Worm (Caenorhabditis elegans) whole organism, L1 larva: ENCODE data around the gene cutl-1.

Source experiments
- C04F5.9 ChIP-seq: sonication (generic microtip); optimal IDR thresholded peaks from 2 replicates; lab custom pipeline; 2016; ENCODE audit warnings: missing genetic modification characterization, missing compliant biosample characterization
- C16A3.4 ChIP-seq: fragments of 150-350 bp; optimal IDR thresholded peaks from 2 replicates; lab custom pipeline; 2014; ENCODE audit warnings: missing biosample characterization, missing genetic modification characterization
- alr-1 ChIP-seq: fragments of 200-800 bp; sonication (Bioruptor generic); optimal IDR thresholded peaks from 2 replicates; lab custom pipeline; 2018; ENCODE audit warnings: borderline replicate concordance, mild to moderate bottlenecking, missing genetic modification characterization, missing compliant biosample characterization
- aly-2 ChIP-seq: fragments of 150-350 bp; optimal IDR thresholded peaks from 2 replicates; lab custom pipeline; 2014; ENCODE audit warnings: missing biosample characterization, missing genetic modification characterization
- blmp-1 ChIP-seq: fragments of 150-350 bp; optimal IDR thresholded peaks from 2 replicates; lab custom pipeline; 2014; ENCODE audit warnings: missing biosample characterization, missing genetic modification characterization
- ceh-63 ChIP-seq: fragments of 200-800 bp; sonication (Bioruptor generic); optimal IDR thresholded peaks from 2 replicates; lab custom pipeline; 2018; ENCODE audit warnings: mild to moderate bottlenecking, missing genetic modification characterization, missing compliant biosample characterization
- ceh-88 ChIP-seq: fragments of 200-800 bp; sonication (Bioruptor generic); IDR thresholded peaks from 2 replicates; pipeline ENCODE4 v1.3.6; 2022; ENCODE audit warnings: missing genetic modification characterization, missing compliant biosample characterization
- dpl-1 ChIP-seq, 3 experiments: fragments of 150-350 bp in 2 of 3; sonication (generic microtip) in 1 of 3; optimal IDR thresholded peaks; 2 replicates each; lab custom pipeline; 2014 to 2017; ENCODE audit warnings: missing biosample characterization in 3 of 3, missing genetic modification characterization in 3 of 3, missing genetic modification reagents in 3 of 3
- dsc-1 ChIP-seq: sonication (generic microtip); optimal IDR thresholded peaks from 2 replicates; lab custom pipeline; 2016; ENCODE audit warnings: mild to moderate bottlenecking, missing genetic modification characterization, missing compliant biosample characterization
- efl-1 ChIP-seq, 4 experiments: fragments of 150-350 bp; optimal IDR thresholded peaks in 3 of 4; peaks in 1 of 4; 1 replicate in 1 of 4; 2 replicates in 3 of 4; lab custom pipeline; 2014; ENCODE audit warnings: missing biosample characterization in 2 of 4, missing genetic modification characterization in 2 of 4, missing genetic modification reagents in 2 of 4
- efl-3 ChIP-seq: fragments of 200-800 bp; sonication (Bioruptor generic); optimal IDR thresholded peaks from 2 replicates; lab custom pipeline; 2018; ENCODE audit warnings: mild to moderate bottlenecking, missing genetic modification characterization, missing compliant biosample characterization
- egl-13 ChIP-seq: sonication (generic microtip); optimal IDR thresholded peaks from 2 replicates; lab custom pipeline; 2016; ENCODE audit warnings: missing genotype, missing genetic modification reagents, missing genetic modification characterization, missing compliant biosample characterization
- egl-27 ChIP-seq, 2 experiments: fragments of 150-350 bp in 1 of 2; sonication (generic microtip); optimal IDR thresholded peaks; 3 replicates each; lab custom pipeline; 2017 to 2018; ENCODE audit warnings: missing biosample characterization in 2 of 2, missing genetic modification characterization in 2 of 2, missing genetic modification reagents in 2 of 2
- elt-2 ChIP-seq: sonication (generic microtip); optimal IDR thresholded peaks from 2 replicates; lab custom pipeline; 2016; ENCODE audit warnings: missing genetic modification characterization, mild to moderate bottlenecking, inconsistent platforms, missing compliant biosample characterization, missing genetic modification reagents
- ets-5 ChIP-seq: fragments of 200-800 bp; sonication (Bioruptor generic); IDR thresholded peaks from 2 replicates; pipeline ENCODE4 v1.3.6; 2022; ENCODE audit warnings: missing genetic modification characterization, missing compliant biosample characterization
- fkh-4 ChIP-seq: sonication (generic microtip); optimal IDR thresholded peaks from 2 replicates; lab custom pipeline; 2016; ENCODE audit warnings: missing compliant biosample characterization, missing genetic modification characterization, borderline replicate concordance
- fos-1 ChIP-seq: fragments of 150-350 bp; optimal IDR thresholded peaks from 2 replicates; lab custom pipeline; 2014; ENCODE audit warnings: missing biosample characterization, missing genetic modification characterization
- hlh-17 ChIP-seq: fragments of 200-800 bp; sonication (Bioruptor generic); optimal IDR thresholded peaks from 2 replicates; lab custom pipeline; 2018; ENCODE audit warnings: missing genetic modification characterization, mild to moderate bottlenecking, missing compliant biosample characterization, moderate library complexity, borderline replicate concordance
- hlh-4 ChIP-seq: sonication (generic microtip); optimal IDR thresholded peaks from 2 replicates; lab custom pipeline; 2016; ENCODE audit warnings: mild to moderate bottlenecking, missing genetic modification characterization, missing compliant biosample characterization
- hpl-2 ChIP-seq: fragments of 150-350 bp; optimal IDR thresholded peaks from 2 replicates; lab custom pipeline; 2014; ENCODE audit warnings: missing biosample characterization, missing genetic modification reagents, missing genetic modification characterization
- isw-1 ChIP-seq: fragments of 200-800 bp; sonication (Bioruptor generic); IDR thresholded peaks from 2 replicates; pipeline ENCODE4 v1.3.6; 2022; ENCODE audit warnings: missing genetic modification characterization, missing compliant biosample characterization
- lin-13 ChIP-seq: fragments of 150-350 bp; optimal IDR thresholded peaks from 2 replicates; lab custom pipeline; 2014; ENCODE audit warnings: missing biosample characterization, missing genetic modification reagents, missing genetic modification characterization
- lin-14 ChIP-seq: fragments of 200-800 bp; sonication (Bioruptor generic); optimal IDR thresholded peaks from 2 replicates; lab custom pipeline; 2018; ENCODE audit warnings: mild to moderate bottlenecking, missing genetic modification characterization, moderate library complexity, missing compliant biosample characterization
- lin-15B ChIP-seq: fragments of 150-350 bp; sonication (generic microtip); optimal IDR thresholded peaks from 3 replicates; lab custom pipeline; 2014; ENCODE audit warnings: missing biosample characterization, missing genetic modification characterization
- lin-35 ChIP-seq, 2 experiments: fragments of 150-350 bp; optimal IDR thresholded peaks; 2 replicates each; lab custom pipeline; 2014; ENCODE audit warnings: missing biosample characterization in 2 of 2, missing genetic modification characterization in 2 of 2, missing genetic modification reagents in 2 of 2
- lir-3 ChIP-seq: sonication (generic microtip); optimal IDR thresholded peaks from 2 replicates; lab custom pipeline; 2016; ENCODE audit warnings: mild to moderate bottlenecking, missing genetic modification characterization, moderate library complexity, missing compliant biosample characterization; ENCODE audit not compliant: poor library complexity
- lsy-2 ChIP-seq, 2 experiments: fragments of 150-350 bp; optimal IDR thresholded peaks; 2 replicates each; lab custom pipeline; 2014; ENCODE audit warnings: missing biosample characterization in 2 of 2, missing genetic modification characterization in 2 of 2
- mab-9 ChIP-seq: fragments of 200-800 bp; sonication (Bioruptor generic); IDR thresholded peaks from 2 replicates; pipeline ENCODE4 v1.3.6; 2022; ENCODE audit warnings: missing genetic modification reagents, missing genetic modification characterization, missing compliant biosample characterization
- mdl-1 ChIP-seq, 2 experiments: fragments of 150-350 bp; optimal IDR thresholded peaks; 2 replicates each; lab custom pipeline; 2014 to 2017; ENCODE audit warnings: missing biosample characterization in 2 of 2, missing genetic modification characterization in 2 of 2, inconsistent platforms in 1 of 2
- mef-2 ChIP-seq: fragments of 150-350 bp; optimal IDR thresholded peaks from 2 replicates; lab custom pipeline; 2014; ENCODE audit warnings: missing biosample characterization, missing genetic modification characterization
- mep-1 ChIP-seq: fragments of 150-350 bp; optimal IDR thresholded peaks from 2 replicates; lab custom pipeline; 2014; ENCODE audit warnings: missing biosample characterization, missing genetic modification characterization
- nhr-12 ChIP-seq: sonication (generic microtip); optimal IDR thresholded peaks from 2 replicates; lab custom pipeline; 2017; ENCODE audit warnings: missing biosample characterization, missing genetic modification characterization
- nhr-20 ChIP-seq: sonication (generic microtip); optimal IDR thresholded peaks from 2 replicates; lab custom pipeline; 2016; ENCODE audit warnings: mild to moderate bottlenecking, missing genetic modification characterization, missing compliant biosample characterization
- nhr-28 ChIP-seq: fragments of 150-350 bp; optimal IDR thresholded peaks from 2 replicates; lab custom pipeline; 2014; ENCODE audit warnings: missing biosample characterization, missing genetic modification characterization
- nhr-47 ChIP-seq: sonication (generic microtip); optimal IDR thresholded peaks from 2 replicates; lab custom pipeline; 2016; ENCODE audit warnings: mild to moderate bottlenecking, missing genetic modification characterization, moderate library complexity, missing compliant biosample characterization
- nhr-71 ChIP-seq: sonication (generic microtip); optimal IDR thresholded peaks from 2 replicates; lab custom pipeline; 2016; ENCODE audit warnings: mild to moderate bottlenecking, missing genetic modification characterization, moderate library complexity, missing compliant biosample characterization
- nhr-84 ChIP-seq: sonication (generic microtip); optimal IDR thresholded peaks from 2 replicates; lab custom pipeline; 2017; ENCODE audit warnings: missing biosample characterization, missing genetic modification characterization
- nhr-90 ChIP-seq: sonication (generic microtip); optimal IDR thresholded peaks from 2 replicates; lab custom pipeline; 2016; ENCODE audit warnings: mild to moderate bottlenecking, missing genetic modification characterization, missing compliant biosample characterization; ENCODE audit not compliant: poor library complexity
- pax-3 ChIP-seq: fragments of 200-800 bp; sonication (Bioruptor generic); optimal IDR thresholded peaks from 2 replicates; lab custom pipeline; 2018; ENCODE audit warnings: mild to moderate bottlenecking, missing genetic modification characterization, moderate library complexity, missing compliant biosample characterization
- pqm-1 ChIP-seq: sonication (generic microtip); optimal IDR thresholded peaks from 3 replicates; lab custom pipeline; 2017; ENCODE audit warnings: missing biosample characterization, missing genetic modification characterization
- skn-1 ChIP-seq: fragments of 150-350 bp; optimal IDR thresholded peaks from 2 replicates; lab custom pipeline; 2014; ENCODE audit warnings: missing biosample characterization, missing genetic modification characterization
- sox-4 ChIP-seq: sonication (generic microtip); optimal IDR thresholded peaks from 2 replicates; lab custom pipeline; 2016; ENCODE audit warnings: missing genetic modification characterization, missing compliant biosample characterization
- sptf-1 ChIP-seq: fragments of 150-350 bp; optimal IDR thresholded peaks from 2 replicates; lab custom pipeline; 2014; ENCODE audit warnings: missing biosample characterization, missing genetic modification characterization
- sup-37 ChIP-seq: fragments of 200-800 bp; sonication (Bioruptor generic); optimal IDR thresholded peaks from 2 replicates; lab custom pipeline; 2018; ENCODE audit warnings: mild to moderate bottlenecking, missing genetic modification characterization, missing compliant biosample characterization
- tbx-2 ChIP-seq: sonication (generic microtip); optimal IDR thresholded peaks from 2 replicates; lab custom pipeline; 2016; ENCODE audit warnings: missing genetic modification characterization, missing compliant biosample characterization
- unc-130 ChIP-seq: fragments of 150-350 bp; optimal IDR thresholded peaks from 2 replicates; lab custom pipeline; 2017; ENCODE audit warnings: missing biosample characterization, missing genetic modification characterization, inconsistent platforms
- unc-30 ChIP-seq: sonication (generic microtip); optimal IDR thresholded peaks from 2 replicates; lab custom pipeline; 2017; ENCODE audit warnings: missing biosample characterization, missing genetic modification characterization
- unc-86 ChIP-seq: sonication (generic microtip); optimal IDR thresholded peaks from 2 replicates; lab custom pipeline; 2016; ENCODE audit warnings: missing genetic modification characterization, missing compliant biosample characterization
- vab-15 ChIP-seq: sonication (generic microtip); optimal IDR thresholded peaks from 2 replicates; lab custom pipeline; 2017; ENCODE audit warnings: missing genotype, mild to moderate bottlenecking, missing genetic modification characterization, missing compliant biosample characterization
- xbp-1 ChIP-seq: sonication (generic microtip); optimal IDR thresholded peaks from 2 replicates; lab custom pipeline; 2016; ENCODE audit warnings: missing genetic modification characterization, missing compliant biosample characterization
- zag-1 ChIP-seq: fragments of 150-350 bp; optimal IDR thresholded peaks from 2 replicates; lab custom pipeline; 2014; ENCODE audit warnings: missing biosample characterization, missing genetic modification characterization
- zip-4 ChIP-seq: fragments of 200-800 bp; sonication (Bioruptor generic); optimal IDR thresholded peaks from 2 replicates; lab custom pipeline; 2018; ENCODE audit warnings: mild to moderate bottlenecking, missing genetic modification characterization, moderate library complexity, missing compliant biosample characterization

cutl-1 gene

ce11 chrV:13371336-13371735, 34.6 kb downstream of the cutl-1 start:
- TF ChIP-seq dsc-1 (tag; lab: Kevin White, UChicago) = no peak
- no peak for TF ChIP-seq sup-37 (GFP tag; lab: Kevin White, UChicago)
- TF ChIP-seq unc-86 (tag; lab: Kevin White, UChicago) = no peak
- TF ChIP-seq mab-9 (GFP tag; lab: Robert Waterston, UW) = no peak
- no peak for TF ChIP-seq nhr-28 (tag; lab: Kevin White, UChicago)
- peak; percentile 44 for TF ChIP-seq zip-4 (GFP tag; lab: Kevin White, UChicago)
- peak in 2 of 3 experiments; percentile 23 to 63 for TF ChIP-seq dpl-1 (GFP tag; optimal IDR thresholded peaks at IDR 0.05; lab: Kevin White, UChicago)
- peak; percentile 59 for TF ChIP-seq unc-130 (tag; lab: Kevin White, UChicago)
- TF ChIP-seq nhr-71 (tag; lab: Kevin White, UChicago) = peak; percentile 86
- TF ChIP-seq isw-1 (GFP tag; lab: Robert Waterston, UW) = no peak
- no peak for TF ChIP-seq hlh-4
- TF ChIP-seq vab-15 (tag; lab: Kevin White, UChicago) = no peak
- peak; percentile 14 to 44 for TF ChIP-seq efl-1 (optimal IDR thresholded peaks at IDR 0.05; lab: Kevin White, UChicago)
- peak in 1 of 2 experiments; percentile 94 for TF ChIP-seq efl-1 (GFP tag; optimal IDR thresholded peaks at IDR 0.05 in 1 of 2; lab: Kevin White, UChicago)
- peak; percentile 13 for TF ChIP-seq efl-3
- no peak for TF ChIP-seq aly-2 (tag; lab: Kevin White, UChicago)
- TF ChIP-seq blmp-1 (tag; lab: Kevin White, UChicago) = peak; percentile 95
- TF ChIP-seq mdl-1 (tag; optimal IDR thresholded peaks at IDR 0.05; lab: Kevin White, UChicago) = peak in 1 of 2 experiments; percentile 68
- no peak for TF ChIP-seq nhr-12 (tag; lab: Kevin White, UChicago)
- TF ChIP-seq mep-1 (tag; lab: Kevin White, UChicago) = peak; percentile 81
- TF ChIP-seq C16A3.4 (tag; lab: Kevin White, UChicago) = peak; percentile 62
- TF ChIP-seq lin-35 (GFP tag; optimal IDR thresholded peaks at IDR 0.05; lab: Kevin White, UChicago) = peak; percentile 21 to 69
- TF ChIP-seq skn-1 (tag; lab: Kevin White, UChicago) = peak; percentile 5
- TF ChIP-seq fos-1 (tag; lab: Kevin White, UChicago) = peak; percentile 66
- no peak for TF ChIP-seq fkh-4 (tag; lab: Kevin White, UChicago)
- peak; percentile 63 to 75 for TF ChIP-seq lsy-2 (tag; optimal IDR thresholded peaks at IDR 0.05; lab: Kevin White, UChicago)
- peak; percentile 55 for TF ChIP-seq tbx-2 (tag; lab: Kevin White, UChicago)
- no peak for TF ChIP-seq lin-15B
- TF ChIP-seq xbp-1 = peak; percentile 22
- no peak for TF ChIP-seq ceh-63 (GFP tag; lab: Kevin White, UChicago)
- TF ChIP-seq pqm-1 (tag; lab: Kevin White, UChicago) = no peak
- TF ChIP-seq ceh-88 (GFP tag; lab: Robert Waterston, UW) = no peak
- TF ChIP-seq lir-3 = peak; percentile 26
- no peak for TF ChIP-seq pax-3 (tag; lab: Kevin White, UChicago)
- TF ChIP-seq lin-13 (GFP tag; lab: Kevin White, UChicago) = peak; percentile 54
- TF ChIP-seq C04F5.9 (tag; lab: Kevin White, UChicago) = peak; percentile 2
- TF ChIP-seq nhr-47 (tag; lab: Kevin White, UChicago) = peak; percentile 60
- TF ChIP-seq zag-1 = no peak
- TF ChIP-seq elt-2 (tag; lab: Kevin White, UChicago) = no peak
- TF ChIP-seq lin-14 (GFP tag; lab: Kevin White, UChicago) = peak; percentile 96
- TF ChIP-seq unc-30 (tag; lab: Kevin White, UChicago) = no peak
- TF ChIP-seq sptf-1 (tag; lab: Kevin White, UChicago) = no peak
- no peak for TF ChIP-seq hlh-17
- TF ChIP-seq nhr-90 (tag; lab: Kevin White, UChicago) = peak; percentile 84
- TF ChIP-seq egl-13 (tag; lab: Kevin White, UChicago) = no peak
- TF ChIP-seq nhr-84 (tag; lab: Kevin White, UChicago) = no peak
- peak; percentile 92 for TF ChIP-seq nhr-20 (tag; lab: Kevin White, UChicago)
- TF ChIP-seq hpl-2 (GFP tag; lab: Kevin White, UChicago) = peak; percentile 10
- no peak for TF ChIP-seq mef-2 (tag; lab: Kevin White, UChicago)
- TF ChIP-seq egl-27 (tag; optimal IDR thresholded peaks at IDR 0.05; lab: Kevin White, UChicago) = peak; percentile 19 to 38
- no peak for TF ChIP-seq ets-5 (GFP tag; lab: Robert Waterston, UW)
- no peak for TF ChIP-seq alr-1 (tag; lab: Kevin White, UChicago)
- TF ChIP-seq sox-4 (tag; lab: Kevin White, UChicago) = no peak
